Fruit fly (Drosophila melanogaster) whole organism, pupa: ENCODE results near the gene Gdh.
A peak's percentile ranks its signal among the peaks of the same experiment; 100 is the strongest.

ENCODE experiments used
- CG12605 ChIP-seq: fragments of 200-800 bp; sonication (Bioruptor generic); IDR thresholded peaks from 2 replicates; pipeline ENCODE4 v1.3.6; 2022; ENCODE audit warnings: missing biosample characterization, missing genetic modification characterization
- CG14655 ChIP-seq: fragments of 200-800 bp; sonication (Bioruptor generic); optimal IDR thresholded peaks from 3 replicates; lab custom pipeline; 2017; ENCODE audit warnings: mild to moderate bottlenecking, missing biosample characterization, missing genetic modification reagents, missing genetic modification characterization
- CG17806 ChIP-seq: fragments of 200-800 bp; sonication (Bioruptor generic); optimal IDR thresholded peaks from 2 replicates; lab custom pipeline; 2018; ENCODE audit warnings: missing biosample characterization, mild to moderate bottlenecking, missing genetic modification characterization, moderate library complexity
- CG34367 ChIP-seq: fragments of 200-800 bp; sonication (Bioruptor generic); optimal IDR thresholded peaks from 2 replicates; lab custom pipeline; 2018; ENCODE audit warnings: missing biosample characterization, mild to moderate bottlenecking, missing genetic modification characterization
- Ets98B ChIP-seq: fragments of 200-800 bp; sonication (Bioruptor generic); IDR thresholded peaks from 2 replicates; pipeline ENCODE4 v1.3.6; 2022; ENCODE audit warnings: missing biosample characterization, missing genetic modification characterization
- Pif1A ChIP-seq: fragments of 200-800 bp; sonication (Bioruptor generic); optimal IDR thresholded peaks from 3 replicates; lab custom pipeline; 2016; ENCODE audit warnings: missing biosample characterization, missing genetic modification characterization
- Snoo ChIP-seq: fragments of 200-800 bp; sonication (Bioruptor generic); optimal IDR thresholded peaks from 3 replicates; lab custom pipeline; 2017; ENCODE audit warnings: missing biosample characterization, mild to moderate bottlenecking, missing genetic modification characterization, inconsistent platforms

dm6 chr3R:23962781-23963222, 19.9 kb upstream of the Gdh start, which contains the start of gene CG31140:
- TF ChIP-seq Ets98B (peak; percentile 63; the same call in 1 of the 2 replicates), CG17806 (tag; lab: Kevin White, UChicago) (no peak), CG12605 (GFP tag; lab: Robert Waterston, UW) (peak; percentile 63; the same call in 1 of the 2 replicates), Snoo (tag; lab: Kevin White, UChicago) (no peak), CG34367 (tag; lab: Kevin White, UChicago) (no peak), CG14655 (GFP tag; lab: Kevin White, UChicago) (peak; percentile 32), Pif1A (GFP tag; lab: Kevin White, UChicago) (no peak)
